Fruit fly (Drosophila melanogaster): Measurements from ENCODE around the gene CG14042.

CG14042 gene

dm6 chr2L:5086905-5087522, 49.5 kb downstream of the CG14042 start (continued):
- peak; percentile 16 for TF ChIP-seq NK7.1 (GFP tag; optimal IDR thresholded peaks at IDR 0.05)
- TF ChIP-seq B-H1 (GFP tag; IDR thresholded peaks at IDR 0.05) = peak; percentile 37; the same call in 2 of the 3 replicates
- no peak for TF ChIP-seq aop (GFP tag; IDR thresholded peaks at IDR 0.05)
- TF ChIP-seq CG2889 (GFP tag; IDR thresholded peaks at IDR 0.05) = 0 out of 3 replicates have a peak, but pooled peaks have one; percentile 17
- TF ChIP-seq CG12942 (GFP tag; optimal IDR thresholded peaks at IDR 0.05) = peak; percentile 59
- TF ChIP-seq kah (GFP tag; optimal IDR thresholded peaks at IDR 0.05) = peak; percentile 68
- 0 out of 2 replicates have a peak, but pooled peaks have one; percentile 19 for TF ChIP-seq CG4360 (GFP tag; IDR thresholded peaks at IDR 0.05)
- TF ChIP-seq Rx (GFP tag; IDR thresholded peaks at IDR 0.05) = peak; percentile 62
- peak; percentile 56 for TF ChIP-seq wor (GFP tag; IDR thresholded peaks at IDR 0.05)
- TF ChIP-seq CG11504 (tag; optimal IDR thresholded peaks at IDR 0.05) = peak; percentile 90
- TF ChIP-seq pros (GFP tag; optimal IDR thresholded peaks at IDR 0.05) = no peak
- no peak for TF ChIP-seq sc (optimal IDR thresholded peaks at IDR 0.05)
- TF ChIP-seq sc (GFP tag; optimal IDR thresholded peaks at IDR 0.05) = peak; percentile 60
- TF ChIP-seq CG7839 (tag; optimal IDR thresholded peaks at IDR 0.05) = peak; percentile 89
- no peak for TF ChIP-seq sens-2 (GFP tag; IDR thresholded peaks at IDR 0.05)
- peak; percentile 72 for TF ChIP-seq gsb-n (tag; optimal IDR thresholded peaks at IDR 0.05)
- TF ChIP-seq shn (GFP tag; optimal IDR thresholded peaks at IDR 0.05) = peak; percentile 51
- TF ChIP-seq prd (optimal IDR thresholded peaks at IDR 0.05) = no peak
- peak; percentile 65 for TF ChIP-seq prd (GFP tag; IDR thresholded peaks at IDR 0.05)
- TF ChIP-seq da (GFP tag; optimal IDR thresholded peaks at IDR 0.05) = peak; percentile 42
- peak; percentile 85 for TF ChIP-seq nmo (GFP tag; optimal IDR thresholded peaks at IDR 0.05)
- 0 out of 2 replicates have a peak, but pooled peaks have one; percentile 17 for TF ChIP-seq dimm (GFP tag; IDR thresholded peaks at IDR 0.05)
- peak; percentile 64 for TF ChIP-seq CG2875 (GFP tag; optimal IDR thresholded peaks at IDR 0.05)
- peak in 1 of 2 experiments; percentile 87 for TF ChIP-seq Eip74EF (GFP tag; optimal IDR thresholded peaks at IDR 0.05)
- TF ChIP-seq CG43689 (GFP tag; IDR thresholded peaks at IDR 0.05) = peak; percentile 62; the same call in 1 of the 2 replicates
- TF ChIP-seq HLH54F (GFP tag; optimal IDR thresholded peaks at IDR 0.05) = peak; percentile 58
- TF ChIP-seq luna (GFP tag; optimal IDR thresholded peaks at IDR 0.05) = no peak
- TF ChIP-seq NFAT (GFP tag; IDR thresholded peaks at IDR 0.05) = no peak
- TF ChIP-seq CG6683 (GFP tag; optimal IDR thresholded peaks at IDR 0.05) = peak; percentile 57
- TF ChIP-seq Dll (GFP tag; IDR thresholded peaks at IDR 0.05; ENCODE audit: partially characterized antibody) = no peak
- TF ChIP-seq CG7745 (tag; optimal IDR thresholded peaks at IDR 0.05) = no peak
- no peak for TF ChIP-seq TFAM (GFP tag; optimal IDR thresholded peaks at IDR 0.05)
- no peak for TF ChIP-seq Tbp (GFP tag; optimal IDR thresholded peaks at IDR 0.05)
- TF ChIP-seq CG13123 (GFP tag; optimal IDR thresholded peaks at IDR 0.05) = peak; percentile 36
- TF ChIP-seq CG8089 (GFP tag; optimal IDR thresholded peaks at IDR 0.05) = peak; percentile 58
- TF ChIP-seq CG18619 (GFP tag; optimal IDR thresholded peaks at IDR 0.05) = peak; percentile 76
- no peak for TF ChIP-seq lov (optimal IDR thresholded peaks at IDR 0.05)
- TF ChIP-seq lov (GFP tag; IDR thresholded peaks at IDR 0.05) = no peak
- no peak for TF ChIP-seq CG4730 (GFP tag; IDR thresholded peaks at IDR 0.05)
- peak; percentile 47; the same call in 1 of the 3 replicates for TF ChIP-seq zfh1 (GFP tag; IDR thresholded peaks at IDR 0.05)
- peak; percentile 26 for TF ChIP-seq psq (GFP tag; optimal IDR thresholded peaks at IDR 0.05)
- TF ChIP-seq CG3838 (GFP tag; optimal IDR thresholded peaks at IDR 0.05) = peak; percentile 47
- peak; percentile 78 for TF ChIP-seq lilli (GFP tag; optimal IDR thresholded peaks at IDR 0.05)
- TF ChIP-seq Stat92E (GFP tag; optimal IDR thresholded peaks at IDR 0.05) = no peak
- peak; percentile 76; the same call in 1 of the 2 replicates for TF ChIP-seq Atf6 (GFP tag; IDR thresholded peaks at IDR 0.05)
- TF ChIP-seq sob (GFP tag; IDR thresholded peaks at IDR 0.05) = peak; percentile 58
- peak; percentile 77 for TF ChIP-seq CG12659 (GFP tag; optimal IDR thresholded peaks at IDR 0.05)
- TF ChIP-seq CG31441 (GFP tag; IDR thresholded peaks at IDR 0.05) = peak; percentile 92
- no peak; the same call in 2 of the 3 replicates for TF ChIP-seq Dbx (GFP tag; IDR thresholded peaks at IDR 0.05)
- TF ChIP-seq H2.0 (GFP tag; IDR thresholded peaks at IDR 0.05) = peak; percentile 50; the same call in 1 of the 2 replicates
- peak; percentile 49; the same call in 1 of the 3 replicates for TF ChIP-seq CG34422 (GFP tag; IDR thresholded peaks at IDR 0.05)
